Worm (Caenorhabditis elegans): ENCODE data around the gene C15B12.2.

DNA sequence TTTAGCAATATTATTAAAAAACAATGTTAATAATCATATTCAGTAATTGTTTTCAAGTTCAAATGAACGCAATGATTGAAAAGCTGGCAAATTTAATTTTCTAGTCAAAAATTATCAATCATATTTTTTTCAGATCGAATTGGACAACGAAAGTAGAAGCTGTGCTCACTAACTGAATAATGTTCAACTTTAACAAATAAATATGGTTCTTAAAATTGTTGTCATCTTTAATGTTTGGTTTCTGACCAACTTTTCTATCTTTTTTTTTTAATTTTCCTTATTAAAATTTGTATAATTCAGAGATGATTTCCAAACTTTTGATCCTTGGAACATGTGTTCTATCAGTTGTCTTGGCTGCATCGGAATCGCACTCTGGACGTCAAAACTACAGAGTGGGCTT is 48.8 kb downstream of the C15B12.2 start, which contains the start of gene ttr-35:
- TF ChIP-seq zag-1 (tag; optimal IDR thresholded peaks at IDR 0.05) = no peak
- no peak for TF ChIP-seq ceh-16 (tag; optimal IDR thresholded peaks at IDR 0.05)

All from whole organism, L2 larva.